Fruit fly (Drosophila melanogaster): Measurements from ENCODE around the gene CG13994.

Gene CG13994

DNA sequence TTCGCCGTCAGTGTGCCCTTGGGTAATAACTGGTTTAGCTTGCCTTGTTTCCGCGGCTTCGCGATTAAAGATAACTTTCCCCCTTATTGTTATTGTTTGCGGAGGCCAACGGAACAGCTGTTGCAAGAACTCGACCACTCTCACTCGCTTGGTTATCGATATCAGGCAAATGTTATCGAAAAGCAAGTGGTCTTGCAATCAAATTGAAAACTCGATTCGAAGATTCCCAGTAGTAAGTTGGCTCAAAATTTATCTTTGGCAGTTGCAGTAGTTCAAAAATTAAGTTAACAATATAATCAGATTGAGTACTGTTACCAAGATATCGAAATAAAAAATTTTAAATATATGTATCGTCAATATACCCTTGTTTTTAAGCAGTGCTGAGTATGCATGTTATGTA, 3.0 kb downstream of the CG13994 start, which contains the start of the genes Fbw5 and CG9147 (continued):
- TF ChIP-seq fd102C (GFP tag; optimal IDR thresholded peaks at IDR 0.05), result peak; percentile 99
- TF ChIP-seq phol (tag; optimal IDR thresholded peaks at IDR 0.05), result peak; percentile 98
- peak; percentile 100 for TF ChIP-seq Xbp1 (GFP tag; optimal IDR thresholded peaks at IDR 0.05)
- TF ChIP-seq stc (GFP tag; IDR thresholded peaks at IDR 0.05), result peak; percentile 99
- peak; percentile 99 for TF ChIP-seq CG33557 (GFP tag; optimal IDR thresholded peaks at IDR 0.05)
- TF ChIP-seq nau (GFP tag; optimal IDR thresholded peaks at IDR 0.05), result no peak
- TF ChIP-seq Sry-δ (GFP tag; optimal IDR thresholded peaks at IDR 0.05), result peak; percentile 88
- TF ChIP-seq CG16815 (GFP tag; optimal IDR thresholded peaks at IDR 0.05), result peak; percentile 100
- peak; percentile 100 for TF ChIP-seq bab2 (GFP tag; optimal IDR thresholded peaks at IDR 0.05)
- peak; percentile 98 for TF ChIP-seq MESR4 (GFP tag; optimal IDR thresholded peaks at IDR 0.05)
- peak; percentile 99 for TF ChIP-seq sim (GFP tag; IDR thresholded peaks at IDR 0.05)
- peak; percentile 99 for TF ChIP-seq run (tag; optimal IDR thresholded peaks at IDR 0.05)
- peak; percentile 100 for TF ChIP-seq Atf6 (GFP tag; IDR thresholded peaks at IDR 0.05)
- TF ChIP-seq grn (GFP tag; optimal IDR thresholded peaks at IDR 0.05), result peak; percentile 97
- peak; percentile 100 for TF ChIP-seq az2 (GFP tag; optimal IDR thresholded peaks at IDR 0.05)
- peak; percentile 67 for TF ChIP-seq pros (GFP tag; optimal IDR thresholded peaks at IDR 0.05)
- peak; percentile 99 for TF ChIP-seq Optix (GFP tag; IDR thresholded peaks at IDR 0.05)
- peak; percentile 51; the same call in 1 of the 2 replicates for TF ChIP-seq Scr (GFP tag; IDR thresholded peaks at IDR 0.05; ENCODE audit: partially characterized antibody)
- peak; percentile 86 for TF ChIP-seq z (GFP tag; IDR thresholded peaks at IDR 0.05)
- TF ChIP-seq Nf-YC (tag; optimal IDR thresholded peaks at IDR 0.05), result peak; percentile 88
- TF ChIP-seq TFAM (GFP tag; optimal IDR thresholded peaks at IDR 0.05), result peak; percentile 93
- peak; percentile 96; the same call in 1 of the 2 replicates for TF ChIP-seq Gsc (GFP tag; IDR thresholded peaks at IDR 0.05)
- peak; percentile 57; the same call in 2 of the 3 replicates for TF ChIP-seq Opbp (GFP tag; IDR thresholded peaks at IDR 0.05; ENCODE audit: partially characterized antibody)
- peak; percentile 97 for TF ChIP-seq sqz (GFP tag; optimal IDR thresholded peaks at IDR 0.05)
- peak; percentile 52; the same call in 1 of the 3 replicates for TF ChIP-seq CG7963 (GFP tag; IDR thresholded peaks at IDR 0.05; ENCODE audit: partially characterized antibody)
- TF ChIP-seq maf-S (GFP tag; optimal IDR thresholded peaks at IDR 0.05), result peak; percentile 99
- peak; percentile 100 for TF ChIP-seq Dek (tag; optimal IDR thresholded peaks at IDR 0.05)
- TF ChIP-seq CG7556 (GFP tag; optimal IDR thresholded peaks at IDR 0.05), result peak; percentile 100
- peak; percentile 99 for TF ChIP-seq ro (GFP tag; IDR thresholded peaks at IDR 0.05)
- TF ChIP-seq kay (GFP tag; optimal IDR thresholded peaks at IDR 0.05), result peak; percentile 99
- peak; percentile 99 for TF ChIP-seq CG11093 (GFP tag; IDR thresholded peaks at IDR 0.05)
- peak; percentile 99 for TF ChIP-seq CG33213 (GFP tag; optimal IDR thresholded peaks at IDR 0.05)
- TF ChIP-seq pum (GFP tag; optimal IDR thresholded peaks at IDR 0.05), result peak; percentile 99
- peak; percentile 99 for TF ChIP-seq shn (GFP tag; optimal IDR thresholded peaks at IDR 0.05)
- peak; percentile 100 for TF ChIP-seq tio (GFP tag; optimal IDR thresholded peaks at IDR 0.05)
- peak; percentile 100 for TF ChIP-seq slbo (GFP tag; IDR thresholded peaks at IDR 0.05)
- TF ChIP-seq CG3995 (GFP tag; optimal IDR thresholded peaks at IDR 0.05), result peak; percentile 86
- peak; percentile 70 for TF ChIP-seq kni (GFP tag; optimal IDR thresholded peaks at IDR 0.05)
- peak; percentile 99 for TF ChIP-seq Mad (GFP tag; optimal IDR thresholded peaks at IDR 0.05)
- peak; percentile 99 to 100 for TF ChIP-seq Hr51 (GFP tag; optimal IDR thresholded peaks at IDR 0.05)
- TF ChIP-seq gsb (GFP tag; IDR thresholded peaks at IDR 0.05), result peak; percentile 99
- peak; percentile 99 for TF ChIP-seq Mes4 (GFP tag; optimal IDR thresholded peaks at IDR 0.05)
- TF ChIP-seq Pdp1 (GFP tag; optimal IDR thresholded peaks at IDR 0.05), result peak; percentile 99 to 100
- TF ChIP-seq BtbVII (GFP tag; optimal IDR thresholded peaks at IDR 0.05), result peak; percentile 98
- TF ChIP-seq B-H1 (GFP tag; IDR thresholded peaks at IDR 0.05), result peak; percentile 99
- peak; percentile 95 for TF ChIP-seq Myb (GFP tag; optimal IDR thresholded peaks at IDR 0.05)
- peak; percentile 99 for TF ChIP-seq Sox100B (GFP tag; optimal IDR thresholded peaks at IDR 0.05)
- peak; percentile 81 for TF ChIP-seq bigmax (GFP tag; optimal IDR thresholded peaks at IDR 0.05)
- TF ChIP-seq CG3847 (GFP tag; IDR thresholded peaks at IDR 0.05), result peak; percentile 99
- TF ChIP-seq CG31388 (GFP tag; optimal IDR thresholded peaks at IDR 0.05), result peak; percentile 99
- TF ChIP-seq NC2β (GFP tag; optimal IDR thresholded peaks at IDR 0.05), result peak; percentile 99

All from whole organism, embryonic.